Worm (Caenorhabditis elegans) whole organism, young adult: Measurements from ENCODE around the gene C35B1.8.

Experiments used
- hmg-1.2 ChIP-seq: fragments of 200-800 bp; sonication (Bioruptor generic); IDR thresholded peaks from 2 replicates; pipeline ENCODE4 v1.3.6; 2022; ENCODE audit warnings: missing genetic modification reagents, missing genetic modification characterization, missing compliant biosample characterization
- sea-2 ChIP-seq: fragments of 200-800 bp; sonication (Bioruptor generic); IDR thresholded peaks from 2 replicates; pipeline ENCODE4 v1.3.6; 2022; ENCODE audit warnings: missing genetic modification characterization, missing compliant biosample characterization

- TF ChIP-seq sea-2 (GFP tag; lab: Robert Waterston, UW) (no peak), hmg-1.2 (GFP tag; lab: Robert Waterston, UW) (no peak)
Measured at ce11 chrIV:4074610-4075009, 4.2 kb downstream of the C35B1.8 start, which contains the start of gene W03D2.9.
